Worm (Caenorhabditis elegans) whole organism, L1 larva: Measurements from ENCODE around the gene immp-1.
A peak's percentile ranks its signal among the peaks of the same experiment; 100 is the strongest.

Experiments
- C04F5.9 ChIP-seq: sonication (generic microtip); optimal IDR thresholded peaks from 2 replicates; lab custom pipeline; 2016; ENCODE audit warnings: missing genetic modification characterization, missing compliant biosample characterization
- Y116A8C.19 ChIP-seq: sonication (generic microtip); optimal IDR thresholded peaks from 2 replicates; lab custom pipeline; 2016; ENCODE audit warnings: missing compliant biosample characterization, missing genetic modification characterization, borderline replicate concordance
- aha-1 ChIP-seq: fragments of 150-350 bp; optimal IDR thresholded peaks from 2 replicates; lab custom pipeline; 2014; ENCODE audit warnings: missing biosample characterization, missing genetic modification characterization
- blmp-1 ChIP-seq: fragments of 150-350 bp; optimal IDR thresholded peaks from 2 replicates; lab custom pipeline; 2014; ENCODE audit warnings: missing biosample characterization, missing genetic modification characterization
- ceh-63 ChIP-seq: fragments of 200-800 bp; sonication (Bioruptor generic); optimal IDR thresholded peaks from 2 replicates; lab custom pipeline; 2018; ENCODE audit warnings: mild to moderate bottlenecking, missing genetic modification characterization, missing compliant biosample characterization
- ceh-90 ChIP-seq: sonication (generic microtip); optimal IDR thresholded peaks from 2 replicates; lab custom pipeline; 2016; ENCODE audit warnings: missing genetic modification characterization, missing compliant biosample characterization
- ces-1 ChIP-seq: fragments of 150-350 bp; optimal IDR thresholded peaks from 2 replicates; lab custom pipeline; 2014; ENCODE audit warnings: missing biosample characterization, missing genetic modification reagents, missing genetic modification characterization
- efl-1 ChIP-seq, 4 experiments: fragments of 150-350 bp; optimal IDR thresholded peaks in 3 of 4; peaks in 1 of 4; 1 replicate in 1 of 4; 2 replicates in 3 of 4; lab custom pipeline; 2014; ENCODE audit warnings: missing biosample characterization in 2 of 4, missing genetic modification characterization in 2 of 4, missing genetic modification reagents in 2 of 4
- fkh-10 ChIP-seq: sonication (generic microtip); optimal IDR thresholded peaks from 2 replicates; lab custom pipeline; 2017; ENCODE audit warnings: missing biosample characterization, missing genetic modification reagents, missing genetic modification characterization
- fos-1 ChIP-seq: fragments of 150-350 bp; optimal IDR thresholded peaks from 2 replicates; lab custom pipeline; 2014; ENCODE audit warnings: missing biosample characterization, missing genetic modification characterization
- hlh-17 ChIP-seq: fragments of 200-800 bp; sonication (Bioruptor generic); optimal IDR thresholded peaks from 2 replicates; lab custom pipeline; 2018; ENCODE audit warnings: missing genetic modification characterization, mild to moderate bottlenecking, missing compliant biosample characterization, moderate library complexity, borderline replicate concordance
- hpl-2 ChIP-seq: fragments of 150-350 bp; optimal IDR thresholded peaks from 2 replicates; lab custom pipeline; 2014; ENCODE audit warnings: missing biosample characterization, missing genetic modification reagents, missing genetic modification characterization
- irx-1 ChIP-seq: sonication (generic microtip); optimal IDR thresholded peaks from 2 replicates; lab custom pipeline; 2016; ENCODE audit warnings: missing genetic modification characterization, missing compliant biosample characterization
- jun-1 ChIP-seq: fragments of 150-350 bp; optimal IDR thresholded peaks from 2 replicates; lab custom pipeline; 2014; ENCODE audit warnings: missing biosample characterization, missing genetic modification reagents, missing genetic modification characterization
- lin-14 ChIP-seq: fragments of 200-800 bp; sonication (Bioruptor generic); optimal IDR thresholded peaks from 2 replicates; lab custom pipeline; 2018; ENCODE audit warnings: mild to moderate bottlenecking, missing genetic modification characterization, moderate library complexity, missing compliant biosample characterization
- lin-15B ChIP-seq: fragments of 150-350 bp; sonication (generic microtip); optimal IDR thresholded peaks from 3 replicates; lab custom pipeline; 2014; ENCODE audit warnings: missing biosample characterization, missing genetic modification characterization
- lin-35 ChIP-seq, 2 experiments: fragments of 150-350 bp; optimal IDR thresholded peaks; 2 replicates each; lab custom pipeline; 2014; ENCODE audit warnings: missing biosample characterization in 2 of 2, missing genetic modification characterization in 2 of 2, missing genetic modification reagents in 2 of 2
- lsy-2 ChIP-seq, 2 experiments: fragments of 150-350 bp; optimal IDR thresholded peaks; 2 replicates each; lab custom pipeline; 2014; ENCODE audit warnings: missing biosample characterization in 2 of 2, missing genetic modification characterization in 2 of 2
- nhr-19 ChIP-seq: fragments of 200-800 bp; sonication (Bioruptor generic); conservative IDR thresholded peaks from 2 replicates; pipeline ENCODE4 v1.3.6; 2022; ENCODE audit warnings: missing genetic modification characterization, missing compliant biosample characterization
- nhr-77 ChIP-seq: fragments of 150-350 bp; optimal IDR thresholded peaks from 2 replicates; lab custom pipeline; 2014; ENCODE audit warnings: missing biosample characterization, missing genetic modification characterization
- nhr-84 ChIP-seq: sonication (generic microtip); optimal IDR thresholded peaks from 2 replicates; lab custom pipeline; 2017; ENCODE audit warnings: missing biosample characterization, missing genetic modification characterization
- pqm-1 ChIP-seq: sonication (generic microtip); optimal IDR thresholded peaks from 3 replicates; lab custom pipeline; 2017; ENCODE audit warnings: missing biosample characterization, missing genetic modification characterization
- skn-1 ChIP-seq: fragments of 150-350 bp; optimal IDR thresholded peaks from 2 replicates; lab custom pipeline; 2014; ENCODE audit warnings: missing biosample characterization, missing genetic modification characterization
- snpc-4 ChIP-seq: fragments of 150-350 bp; optimal IDR thresholded peaks from 2 replicates; lab custom pipeline; 2014; ENCODE audit warnings: missing biosample characterization, missing genetic modification characterization
- sup-37 ChIP-seq: fragments of 200-800 bp; sonication (Bioruptor generic); optimal IDR thresholded peaks from 2 replicates; lab custom pipeline; 2018; ENCODE audit warnings: mild to moderate bottlenecking, missing genetic modification characterization, missing compliant biosample characterization
- swsn-7 ChIP-seq: sonication (generic microtip); optimal IDR thresholded peaks from 2 replicates; lab custom pipeline; 2016; ENCODE audit warnings: missing genetic modification characterization, missing compliant biosample characterization
- tbx-2 ChIP-seq: sonication (generic microtip); optimal IDR thresholded peaks from 2 replicates; lab custom pipeline; 2016; ENCODE audit warnings: missing genetic modification characterization, missing compliant biosample characterization
- tlp-1 ChIP-seq: fragments of 150-350 bp; optimal IDR thresholded peaks from 2 replicates; lab custom pipeline; 2014; ENCODE audit warnings: missing biosample characterization, missing genetic modification characterization
- unc-130 ChIP-seq: fragments of 150-350 bp; optimal IDR thresholded peaks from 2 replicates; lab custom pipeline; 2017; ENCODE audit warnings: missing biosample characterization, missing genetic modification characterization, inconsistent platforms
- unc-30 ChIP-seq: sonication (generic microtip); optimal IDR thresholded peaks from 2 replicates; lab custom pipeline; 2017; ENCODE audit warnings: missing biosample characterization, missing genetic modification characterization
- unc-62 ChIP-seq: fragments of 150-350 bp; optimal IDR thresholded peaks from 2 replicates; lab custom pipeline; 2014; ENCODE audit warnings: missing biosample characterization, missing genetic modification reagents, missing genetic modification characterization
- unc-98 ChIP-seq: fragments of 200-800 bp; sonication (Bioruptor generic); IDR thresholded peaks from 2 replicates; pipeline ENCODE4 v1.3.6; 2022; ENCODE audit warnings: missing genetic modification characterization, missing compliant biosample characterization

The immp-1 gene

ce11 chrIII:11730850-11731249, 43.9 kb upstream of the immp-1 start:
- no peak for TF ChIP-seq nhr-77 (tag; lab: Kevin White, UChicago)
- no peak for TF ChIP-seq ceh-90 (tag; lab: Kevin White, UChicago)
- TF ChIP-seq efl-1 (optimal IDR thresholded peaks at IDR 0.05; lab: Kevin White, UChicago), result no peak
- TF ChIP-seq efl-1 (GFP tag; optimal IDR thresholded peaks at IDR 0.05 in 1 of 2; lab: Kevin White, UChicago), result peak in 1 of 2 experiments; percentile 65
- no peak for TF ChIP-seq lsy-2 (tag; optimal IDR thresholded peaks at IDR 0.05; lab: Kevin White, UChicago)
- TF ChIP-seq lin-15B (tag; lab: Kevin White, UChicago), result no peak

ce11 chrIII:11731491-11731890, 43.3 kb upstream of the immp-1 start:
- TF ChIP-seq swsn-7 (tag; lab: Kevin White, UChicago) (no peak), fkh-10 (no peak), efl-1 (optimal IDR thresholded peaks at IDR 0.05; lab: Kevin White, UChicago) (no peak), efl-1 (GFP tag; optimal IDR thresholded peaks at IDR 0.05 in 1 of 2; lab: Kevin White, UChicago) (peak in 1 of 2 experiments; percentile 69), sup-37 (GFP tag; lab: Kevin White, UChicago) (no peak), unc-98 (GFP tag; lab: Robert Waterston, UW) (no peak), tbx-2 (tag; lab: Kevin White, UChicago) (no peak), blmp-1 (tag; lab: Kevin White, UChicago) (peak; percentile 56), hpl-2 (GFP tag; lab: Kevin White, UChicago) (no peak)

ce11 chrIII:11732056-11732455, 42.7 kb upstream of the immp-1 start, which contains the start of gene Y41C4A.21:
Gene Y41C4A.21, plus strand, starts transcription at chrIII:11732356.
- TF ChIP-seq nhr-19 (GFP tag; lab: Robert Waterston, UW), result no peak
- no peak for TF ChIP-seq pqm-1 (tag; lab: Kevin White, UChicago)

ce11 chrIII:11732943-11733342, 41.8 kb upstream of the immp-1 start:
- no peak for TF ChIP-seq jun-1 (tag; lab: Kevin White, UChicago)
- TF ChIP-seq unc-98 (GFP tag; lab: Robert Waterston, UW), result no peak
- no peak for TF ChIP-seq nhr-19 (GFP tag; lab: Robert Waterston, UW)
- no peak for TF ChIP-seq C04F5.9
- no peak for TF ChIP-seq nhr-84 (tag; lab: Kevin White, UChicago)
- no peak for TF ChIP-seq blmp-1 (tag; lab: Kevin White, UChicago)
- no peak for TF ChIP-seq tlp-1
- no peak for TF ChIP-seq unc-130 (tag; lab: Kevin White, UChicago)
- TF ChIP-seq fos-1 (tag; lab: Kevin White, UChicago), result no peak
- TF ChIP-seq ces-1 (GFP tag; lab: Kevin White, UChicago), result no peak
- no peak for TF ChIP-seq snpc-4 (tag; lab: Kevin White, UChicago)
- TF ChIP-seq ceh-63 (GFP tag; lab: Kevin White, UChicago), result no peak
- no peak for TF ChIP-seq lin-35 (GFP tag; optimal IDR thresholded peaks at IDR 0.05; lab: Kevin White, UChicago)

ce11 chrIII:11737527-11737926, 37.2 kb upstream of the immp-1 start, which contains the start of gene sup-1:
Gene sup-1, minus strand, starts transcription at chrIII:11737627.
- no peak for TF ChIP-seq unc-62 (GFP tag; lab: Kevin White, UChicago)
- TF ChIP-seq aha-1 (tag; lab: Kevin White, UChicago), result no peak
- TF ChIP-seq nhr-77 (tag; lab: Kevin White, UChicago), result no peak
- no peak for TF ChIP-seq hlh-17 (GFP tag; lab: Kevin White, UChicago)
- TF ChIP-seq fkh-10, result no peak
- TF ChIP-seq unc-30 (tag; lab: Kevin White, UChicago), result no peak
- TF ChIP-seq unc-130 (tag; lab: Kevin White, UChicago), result no peak
- TF ChIP-seq lin-14 (GFP tag; lab: Kevin White, UChicago), result no peak
- TF ChIP-seq skn-1 (tag; lab: Kevin White, UChicago), result no peak
- no peak for TF ChIP-seq Y116A8C.19 (tag; lab: Kevin White, UChicago)
- no peak for TF ChIP-seq irx-1 (tag; lab: Kevin White, UChicago)
